Fruit fly (Drosophila melanogaster) whole organism, embryonic: ENCODE measurements around the gene prd.

Experiments used
- ATbp ChIP-seq: fragments of 200-800 bp; sonication (Bioruptor generic); optimal IDR thresholded peaks from 2 replicates; lab custom pipeline; 2017; ENCODE audit warnings: missing biosample characterization, mild to moderate bottlenecking, missing genetic modification characterization, missing genetic modification reagents
- Ada2b ChIP-seq: fragments of 200-800 bp; sonication (Bioruptor generic); IDR thresholded peaks from 2 replicates; pipeline ENCODE4 v1.3.6; 2022; ENCODE audit warnings: missing biosample characterization, missing genetic modification characterization
- CG10462 ChIP-seq: fragments of 200-800 bp; sonication (Bioruptor generic); optimal IDR thresholded peaks from 2 replicates; lab custom pipeline; 2016; ENCODE audit warnings: missing biosample characterization, missing genetic modification characterization
- CG12659 ChIP-seq: fragments of 200-800 bp; sonication (Bioruptor generic); optimal IDR thresholded peaks from 3 replicates; lab custom pipeline; 2017; ENCODE audit warnings: mild to moderate bottlenecking, missing biosample characterization, missing genetic modification reagents, missing genetic modification characterization
- CG12942 ChIP-seq: fragments of 200-800 bp; sonication (Bioruptor generic); optimal IDR thresholded peaks from 3 replicates; lab custom pipeline; 2016; ENCODE audit warnings: missing biosample characterization, missing genetic modification characterization
- CG1602 ChIP-seq: fragments of 200-800 bp; sonication (Bioruptor generic); optimal IDR thresholded peaks from 3 replicates; lab custom pipeline; 2016; ENCODE audit warnings: missing biosample characterization, missing genetic modification characterization
- CG17359 ChIP-seq: fragments of 200-800 bp; sonication (Bioruptor generic); optimal IDR thresholded peaks from 3 replicates; lab custom pipeline; 2018; ENCODE audit warnings: missing biosample characterization, mild to moderate bottlenecking, missing genetic modification characterization, moderate library complexity
- CG31441 ChIP-seq: fragments of 200-800 bp; sonication (Bioruptor generic); IDR thresholded peaks from 2 replicates; pipeline ENCODE4 v1.3.6; 2022; ENCODE audit warnings: missing biosample characterization, missing genetic modification characterization
- CG3407 ChIP-seq: fragments of 200-800 bp; sonication (Bioruptor generic); optimal IDR thresholded peaks from 2 replicates; lab custom pipeline; 2018; ENCODE audit warnings: missing biosample characterization, mild to moderate bottlenecking, missing genetic modification characterization
- CG4730 ChIP-seq: fragments of 200-800 bp; sonication (Bioruptor generic); IDR thresholded peaks from 2 replicates; pipeline ENCODE4 v1.3.6; 2022; ENCODE audit warnings: missing biosample characterization, missing genetic modification characterization
- CG4820 ChIP-seq: fragments of 200-800 bp; sonication (Bioruptor generic); optimal IDR thresholded peaks from 3 replicates; lab custom pipeline; 2016; ENCODE audit warnings: missing biosample characterization, missing genetic modification characterization
- CG6654 ChIP-seq: fragments of 200-800 bp; sonication (Bioruptor generic); optimal IDR thresholded peaks from 2 replicates; lab custom pipeline; 2017; ENCODE audit warnings: missing biosample characterization, mild to moderate bottlenecking, missing genetic modification characterization
- CG6683 ChIP-seq: fragments of 200-800 bp; sonication (Bioruptor generic); optimal IDR thresholded peaks from 2 replicates; lab custom pipeline; 2017; ENCODE audit warnings: missing biosample characterization, mild to moderate bottlenecking, missing genetic modification characterization, missing genetic modification reagents
- CG6765 ChIP-seq: fragments of 200-800 bp; sonication (Bioruptor generic); optimal IDR thresholded peaks from 3 replicates; lab custom pipeline; 2017; ENCODE audit warnings: missing biosample characterization, mild to moderate bottlenecking, missing genetic modification characterization
- CG6854 ChIP-seq: fragments of 200-800 bp; sonication (Bioruptor generic); optimal IDR thresholded peaks from 3 replicates; lab custom pipeline; 2017; ENCODE audit warnings: missing biosample characterization, mild to moderate bottlenecking, missing genetic modification characterization
- CG7786 ChIP-seq: fragments of 200-800 bp; sonication (Bioruptor generic); optimal IDR thresholded peaks from 2 replicates; lab custom pipeline; 2016; ENCODE audit warnings: missing biosample characterization, missing genetic modification characterization
- CG8281 ChIP-seq: fragments of 200-800 bp; sonication (Bioruptor generic); optimal IDR thresholded peaks from 2 replicates; lab custom pipeline; 2018; ENCODE audit warnings: missing biosample characterization, mild to moderate bottlenecking, missing genetic modification characterization, moderate library complexity
- D ChIP-seq, 2 experiments: fragments of 200-800 bp in 1 of 2; fragments of >200 bp in 1 of 2; sonication (Bioruptor generic) in 1 of 2; optimal IDR thresholded peaks; 2 replicates in 1 of 2; 3 replicates in 1 of 2; lab custom pipeline; 2017; ENCODE audit warnings: mild to moderate bottlenecking in 1 of 2, missing biosample characterization in 1 of 2, missing genetic modification characterization in 1 of 2, missing genetic modification reagents in 1 of 2
- Dek ChIP-seq: fragments of 200-800 bp; sonication (Bioruptor generic); optimal IDR thresholded peaks from 3 replicates; lab custom pipeline; 2019; ENCODE audit warnings: missing biosample characterization, mild to moderate bottlenecking, missing genetic modification characterization, moderate library complexity
- ERR ChIP-seq: fragments of 200-800 bp; sonication (Bioruptor generic); optimal IDR thresholded peaks from 2 replicates; lab custom pipeline; 2016; ENCODE audit warnings: missing biosample characterization, missing genetic modification characterization
- Hmr ChIP-seq: fragments of 200-800 bp; sonication (Bioruptor generic); optimal IDR thresholded peaks from 3 replicates; lab custom pipeline; 2017; ENCODE audit warnings: mild to moderate bottlenecking, missing biosample characterization, missing genetic modification reagents, missing genetic modification characterization
- Hr3 ChIP-seq: fragments of 200-800 bp; sonication (Bioruptor generic); optimal IDR thresholded peaks from 3 replicates; lab custom pipeline; 2016; ENCODE audit warnings: missing biosample characterization, missing genetic modification characterization
- Nf-YA ChIP-seq: fragments of 200-800 bp; sonication (Bioruptor generic); IDR thresholded peaks from 2 replicates; pipeline ENCODE4 v1.3.6; 2022; ENCODE audit warnings: missing biosample characterization, missing genetic modification characterization
- Rx ChIP-seq: fragments of 200-800 bp; sonication (Bioruptor generic); IDR thresholded peaks from 2 replicates; pipeline ENCODE4 v1.3.6; 2022; ENCODE audit warnings: missing biosample characterization, missing genetic modification characterization
- TFAM ChIP-seq: fragments of 200-800 bp; sonication (Bioruptor generic); optimal IDR thresholded peaks from 2 replicates; lab custom pipeline; 2017; ENCODE audit warnings: missing biosample characterization, missing genetic modification characterization, inconsistent platforms
- Vsx1 ChIP-seq: fragments of 200-800 bp; sonication (Bioruptor generic); optimal IDR thresholded peaks from 2 replicates; lab custom pipeline; 2017; ENCODE audit warnings: missing biosample characterization, mild to moderate bottlenecking, missing genetic modification characterization, missing genetic modification reagents
- YL-1 ChIP-seq: fragments of 200-800 bp; sonication (Bioruptor generic); optimal IDR thresholded peaks from 3 replicates; lab custom pipeline; 2017; ENCODE audit warnings: missing biosample characterization, mild to moderate bottlenecking, missing genetic modification characterization
- amos ChIP-seq: fragments of 200-800 bp; sonication (Bioruptor generic); IDR thresholded peaks from 2 replicates; pipeline ENCODE4 v1.3.6; 2022; ENCODE audit warnings: missing biosample characterization, missing genetic modification characterization; ENCODE audit not compliant: partially characterized antibody
- ash1 ChIP-seq: fragments of 200-800 bp; sonication (Bioruptor generic); optimal IDR thresholded peaks from 2 replicates; lab custom pipeline; 2018; ENCODE audit warnings: missing biosample characterization, mild to moderate bottlenecking, missing genetic modification characterization
- btn ChIP-seq: fragments of 200-800 bp; sonication (Bioruptor generic); optimal IDR thresholded peaks from 2 replicates; lab custom pipeline; 2016; ENCODE audit warnings: missing biosample characterization, missing genetic modification characterization
- cas ChIP-seq: fragments of 200-800 bp; sonication (Bioruptor generic); IDR thresholded peaks from 2 replicates; pipeline ENCODE4 v1.3.6; 2022; ENCODE audit warnings: missing biosample characterization, missing genetic modification characterization
- caup ChIP-seq: fragments of 200-800 bp; sonication (Bioruptor generic); optimal IDR thresholded peaks from 3 replicates; lab custom pipeline; 2017; ENCODE audit warnings: missing biosample characterization, mild to moderate bottlenecking, missing genetic modification characterization, moderate library complexity; ENCODE audit not compliant: severe bottlenecking
- chif ChIP-seq, 2 experiments: fragments of 200-800 bp; sonication (Bioruptor generic); optimal IDR thresholded peaks; 3 replicates each; lab custom pipeline; 2016; ENCODE audit warnings: missing biosample characterization in 2 of 2, missing genetic modification characterization in 2 of 2
- chm ChIP-seq: fragments of 200-800 bp; sonication (Bioruptor generic); IDR thresholded peaks from 2 replicates; pipeline ENCODE4 v1.3.6; 2022; ENCODE audit warnings: missing biosample characterization, missing genetic modification characterization
- dati ChIP-seq: fragments of 200-800 bp; sonication (Bioruptor generic); IDR thresholded peaks from 2 replicates; pipeline ENCODE4 v1.3.6; 2022; ENCODE audit warnings: missing biosample characterization, missing genetic modification characterization
- dmrt11E ChIP-seq: fragments of 200-800 bp; sonication (Bioruptor generic); optimal IDR thresholded peaks from 3 replicates; lab custom pipeline; 2018; ENCODE audit warnings: missing biosample characterization, mild to moderate bottlenecking, missing genetic modification characterization, moderate library complexity
- eve ChIP-seq, 2 experiments: fragments of >200 bp; optimal IDR thresholded peaks; 2 replicates each; lab custom pipeline; 2017; ENCODE audit warnings: missing biosample characterization in 2 of 2, missing genetic modification characterization in 2 of 2
- fd102C ChIP-seq: fragments of 200-800 bp; sonication (Bioruptor generic); optimal IDR thresholded peaks from 2 replicates; lab custom pipeline; 2018; ENCODE audit warnings: missing biosample characterization, mild to moderate bottlenecking, missing genetic modification characterization, moderate library complexity
- hth ChIP-seq: fragments of >200 bp; optimal IDR thresholded peaks from 2 replicates; lab custom pipeline; 2017; ENCODE audit warnings: inconsistent platforms
- kah ChIP-seq: fragments of 200-800 bp; sonication (Bioruptor generic); optimal IDR thresholded peaks from 2 replicates; lab custom pipeline; 2018; ENCODE audit warnings: missing biosample characterization, mild to moderate bottlenecking, missing genetic modification characterization
- kay ChIP-seq: fragments of 200-800 bp; sonication (Bioruptor generic); optimal IDR thresholded peaks from 2 replicates; lab custom pipeline; 2016; ENCODE audit warnings: missing biosample characterization, missing genetic modification characterization
- nau ChIP-seq: fragments of 200-800 bp; sonication (Bioruptor generic); optimal IDR thresholded peaks from 3 replicates; lab custom pipeline; 2017; ENCODE audit warnings: missing biosample characterization, mild to moderate bottlenecking, missing genetic modification characterization, missing genetic modification reagents
- org-1 ChIP-seq: fragments of 200-800 bp; sonication (Bioruptor generic); optimal IDR thresholded peaks from 2 replicates; lab custom pipeline; 2017; ENCODE audit warnings: missing biosample characterization, missing genetic modification characterization
- prd ChIP-seq, 3 experiments: fragments of >200 bp in 2 of 3; fragments of 200-800 bp in 1 of 3; sonication (Bioruptor generic) in 1 of 3; optimal IDR thresholded peaks in 2 of 3; IDR thresholded peaks in 1 of 3; 2 replicates in 2 of 3; 3 replicates in 1 of 3; pipeline versions ENCODE4 v1.3.6 to Lab custom; 2017 to 2022; ENCODE audit warnings: missing biosample characterization in 1 of 3, missing genetic modification characterization in 1 of 3
- row ChIP-seq: fragments of 200-800 bp; sonication (Bioruptor generic); IDR thresholded peaks from 3 replicates; pipeline ENCODE4 v1.3.6; 2022; ENCODE audit warnings: missing biosample characterization, missing genetic modification characterization
- sc ChIP-seq, 3 experiments: fragments of >200 bp in 2 of 3; fragments of 200-800 bp in 1 of 3; sonication (Bioruptor generic) in 1 of 3; optimal IDR thresholded peaks; 2 replicates in 2 of 3; 3 replicates in 1 of 3; lab custom pipeline; 2017; ENCODE audit warnings: mild to moderate bottlenecking in 1 of 3, missing biosample characterization in 1 of 3, missing genetic modification characterization in 1 of 3, missing genetic modification reagents in 1 of 3
- sqz ChIP-seq: fragments of 200-800 bp; sonication (Bioruptor generic); optimal IDR thresholded peaks from 3 replicates; lab custom pipeline; 2018; ENCODE audit warnings: missing biosample characterization, mild to moderate bottlenecking, missing genetic modification characterization
- tgo ChIP-seq: fragments of 200-800 bp; sonication (Bioruptor generic); IDR thresholded peaks from 3 replicates; pipeline ENCODE4 v1.3.6; 2022; ENCODE audit warnings: missing biosample characterization, missing genetic modification characterization
- tio ChIP-seq: fragments of 200-800 bp; sonication (Bioruptor generic); optimal IDR thresholded peaks from 2 replicates; lab custom pipeline; 2017; ENCODE audit warnings: missing biosample characterization, missing genetic modification characterization, inconsistent platforms
- unpg ChIP-seq: fragments of 200-800 bp; sonication (Bioruptor generic); optimal IDR thresholded peaks from 3 replicates; lab custom pipeline; 2018; ENCODE audit warnings: missing biosample characterization, mild to moderate bottlenecking, missing genetic modification characterization, moderate library complexity

The prd gene

DNA sequence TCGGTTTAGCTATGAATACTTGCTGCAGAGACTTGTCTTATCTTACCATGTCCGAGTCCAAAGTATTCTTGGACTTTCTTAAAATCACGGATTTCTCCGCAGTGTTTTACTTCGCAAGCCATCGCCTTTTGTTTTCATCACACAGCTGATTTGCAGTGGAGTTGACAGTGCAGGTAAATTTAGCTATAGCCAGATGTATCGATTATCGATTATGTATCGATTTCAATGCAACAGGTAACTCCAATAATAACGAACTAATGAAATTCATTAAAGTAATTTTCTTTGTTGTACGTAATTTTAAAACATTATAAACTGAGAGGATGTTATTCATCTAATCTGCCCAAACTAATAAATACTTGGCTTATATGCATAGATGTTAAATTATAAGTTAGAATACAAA is 22.6 kb downstream of the prd start, which contains the start of gene Rab3-GAP (continued):
- TF ChIP-seq unpg (peak; percentile 45), Ada2b (0 out of 2 replicates have a peak, but pooled peaks have one; percentile 4), cas (GFP tag; lab: Robert Waterston, UW) (no peak), CG6654 (GFP tag; lab: Kevin White, UChicago) (no peak), YL-1 (GFP tag; lab: Kevin White, UChicago) (no peak), CG6854 (GFP tag; lab: Kevin White, UChicago) (no peak), CG12942 (GFP tag; lab: Kevin White, UChicago) (peak; percentile 34), kah (GFP tag; lab: Kevin White, UChicago) (peak; percentile 63), caup (GFP tag; lab: Kevin White, UChicago) (no peak), CG8281 (tag; lab: Kevin White, UChicago) (no peak), ERR (GFP tag; lab: Kevin White, UChicago) (no peak), CG10462 (GFP tag; lab: Kevin White, UChicago) (no peak), CG6683 (GFP tag; lab: Kevin White, UChicago) (no peak), CG17359 (tag; lab: Kevin White, UChicago) (peak; percentile 25), TFAM (GFP tag; lab: Kevin White, UChicago) (no peak), dmrt11E (tag; lab: Kevin White, UChicago) (no peak), Hr3 (GFP tag; lab: Kevin White, UChicago) (peak; percentile 14), chif (GFP tag; optimal IDR thresholded peaks at IDR 0.05; lab: Kevin White, UChicago) (peak in 1 of 2 experiments; percentile 16), btn (GFP tag; lab: Kevin White, UChicago) (no peak), CG12659 (GFP tag; lab: Kevin White, UChicago) (peak; percentile 22), CG7786 (no peak), Dek (tag; lab: Kevin White, UChicago) (no peak), chm (GFP tag; lab: Robert Waterston, UW) (no peak), CG31441 (no peak; the same call in 1 of the 2 replicates), Hmr (GFP tag; lab: Kevin White, UChicago) (no peak), sqz (GFP tag; lab: Kevin White, UChicago) (no peak), prd (optimal IDR thresholded peaks at IDR 0.05; lab: Kevin White, UChicago) (no peak), prd (GFP tag; IDR thresholded peaks at IDR 0.05; lab: Robert Waterston, UW) (peak; percentile 69), ash1 (GFP tag; lab: Kevin White, UChicago) (no peak), sc (optimal IDR thresholded peaks at IDR 0.05; lab: Kevin White, UChicago) (no peak), sc (GFP tag; optimal IDR thresholded peaks at IDR 0.05; lab: Kevin White, UChicago) (no peak), CG1602 (peak; percentile 14), tio (no peak), ATbp (GFP tag; lab: Kevin White, UChicago) (no peak), tgo (GFP tag; lab: Robert Waterston, UW) (peak; percentile 38; the same call in 1 of the 3 replicates), Nf-YA (GFP tag; lab: Robert Waterston, UW) (no peak), amos (GFP tag; lab: Robert Waterston, UW) (peak; percentile 37; the same call in 1 of the 2 replicates), hth (lab: Kevin White, UChicago) (no peak), Vsx1 (no peak), CG3407 (GFP tag; lab: Kevin White, UChicago) (no peak), dati (GFP tag; lab: Robert Waterston, UW) (no peak), org-1 (GFP tag; lab: Kevin White, UChicago) (no peak), kay (no peak), CG4730 (no peak), row (GFP tag; lab: Robert Waterston, UW) (peak; percentile 85), nau (GFP tag; lab: Kevin White, UChicago) (no peak), CG6765 (GFP tag; lab: Kevin White, UChicago) (no peak), CG4820 (GFP tag; lab: Kevin White, UChicago) (no peak), eve (GFP tag; optimal IDR thresholded peaks at IDR 0.05; lab: Kevin White, UChicago) (no peak), fd102C (GFP tag; lab: Kevin White, UChicago) (no peak), D (optimal IDR thresholded peaks at IDR 0.05; lab: Kevin White, UChicago) (no peak), D (GFP tag; optimal IDR thresholded peaks at IDR 0.05; lab: Kevin White, UChicago) (no peak), Rx (no peak)
